Fruit fly (Drosophila melanogaster) whole organism, embryonic: Measurements from ENCODE around the gene CG4596.

ENCODE experiments used
- Abd-B ChIP-seq: fragments of 200-800 bp; sonication (Bioruptor generic); optimal IDR thresholded peaks from 2 replicates; lab custom pipeline; 2018; ENCODE audit warnings: missing biosample characterization, mild to moderate bottlenecking, missing genetic modification characterization, moderate library complexity
- CG1024 ChIP-seq: fragments of 200-800 bp; sonication (Bioruptor generic); IDR thresholded peaks from 2 replicates; pipeline ENCODE4 v1.3.6; 2022; ENCODE audit warnings: missing biosample characterization, missing genetic modification characterization
- CG10462 ChIP-seq: fragments of 200-800 bp; sonication (Bioruptor generic); optimal IDR thresholded peaks from 2 replicates; lab custom pipeline; 2016; ENCODE audit warnings: missing biosample characterization, missing genetic modification characterization
- CG10959 ChIP-seq: fragments of 200-800 bp; sonication (Bioruptor generic); IDR thresholded peaks from 2 replicates; pipeline ENCODE4 v1.3.6; 2022; ENCODE audit warnings: missing biosample characterization, missing genetic modification characterization
- CG11247 ChIP-seq: fragments of 200-800 bp; sonication (Bioruptor generic); IDR thresholded peaks from 2 replicates; pipeline ENCODE4 v1.3.6; 2022; ENCODE audit warnings: missing biosample characterization, missing genetic modification characterization
- CG11696 ChIP-seq: fragments of 200-800 bp; sonication (Bioruptor generic); IDR thresholded peaks from 2 replicates; pipeline ENCODE4 v1.3.6; 2022; ENCODE audit warnings: missing biosample characterization, missing genetic modification characterization
- CG13123 ChIP-seq: fragments of 200-800 bp; sonication (Bioruptor generic); optimal IDR thresholded peaks from 2 replicates; lab custom pipeline; 2016; ENCODE audit warnings: missing biosample characterization, missing genetic modification characterization
- CG13287 ChIP-seq: fragments of 200-800 bp; sonication (Bioruptor generic); IDR thresholded peaks from 2 replicates; pipeline ENCODE4 v1.3.6; 2022; ENCODE audit warnings: missing biosample characterization, missing genetic modification characterization; ENCODE audit not compliant: partially characterized antibody
- CG13424 ChIP-seq: fragments of 200-800 bp; sonication (Bioruptor generic); optimal IDR thresholded peaks from 2 replicates; lab custom pipeline; 2019; ENCODE audit warnings: missing biosample characterization, mild to moderate bottlenecking, missing genetic modification characterization, moderate library complexity
- CG15514 ChIP-seq: fragments of 200-800 bp; sonication (Bioruptor generic); optimal IDR thresholded peaks from 3 replicates; lab custom pipeline; 2017; ENCODE audit warnings: missing biosample characterization, missing genetic modification characterization, mild to moderate bottlenecking, moderate library complexity, missing genetic modification reagents
- CG17612 ChIP-seq: fragments of 200-800 bp; sonication (Bioruptor generic); IDR thresholded peaks from 2 replicates; pipeline ENCODE4 v1.3.6; 2022; ENCODE audit warnings: missing biosample characterization, missing genetic modification characterization
- CG17802 ChIP-seq: fragments of 200-800 bp; sonication (Bioruptor generic); optimal IDR thresholded peaks from 2 replicates; lab custom pipeline; 2018; ENCODE audit warnings: missing biosample characterization, mild to moderate bottlenecking, missing genetic modification characterization, moderate library complexity
- CG18011 ChIP-seq: fragments of 200-800 bp; sonication (Bioruptor generic); optimal IDR thresholded peaks from 2 replicates; lab custom pipeline; 2017; ENCODE audit warnings: missing biosample characterization, missing genetic modification characterization, mild to moderate bottlenecking, moderate library complexity, missing genotype
- CG18619 ChIP-seq: fragments of 200-800 bp; sonication (Bioruptor generic); optimal IDR thresholded peaks from 3 replicates; lab custom pipeline; 2017; ENCODE audit warnings: missing biosample characterization, mild to moderate bottlenecking, missing genetic modification characterization
- CG18764 ChIP-seq: fragments of 200-800 bp; sonication (Bioruptor generic); optimal IDR thresholded peaks from 3 replicates; lab custom pipeline; 2016; ENCODE audit warnings: missing biosample characterization, missing genetic modification characterization
- CG2712 ChIP-seq: fragments of 200-800 bp; optimal IDR thresholded peaks from 3 replicates; lab custom pipeline; 2019; ENCODE audit warnings: missing biosample characterization, mild to moderate bottlenecking, missing genetic modification characterization, moderate library complexity
- CG31388 ChIP-seq: fragments of 200-800 bp; sonication (Bioruptor generic); optimal IDR thresholded peaks from 2 replicates; lab custom pipeline; 2016; ENCODE audit warnings: missing biosample characterization, missing genetic modification characterization
- CG33213 ChIP-seq: fragments of 200-800 bp; sonication (Bioruptor generic); optimal IDR thresholded peaks from 3 replicates; lab custom pipeline; 2016; ENCODE audit warnings: missing biosample characterization, missing genetic modification characterization
- CG3726 ChIP-seq: fragments of 200-800 bp; sonication (Bioruptor generic); IDR thresholded peaks from 3 replicates; pipeline ENCODE4, ENCODE4 v1.3.6; 2022; ENCODE audit warnings: missing biosample characterization, missing genetic modification characterization
- CG4730 ChIP-seq: fragments of 200-800 bp; sonication (Bioruptor generic); IDR thresholded peaks from 2 replicates; pipeline ENCODE4 v1.3.6; 2022; ENCODE audit warnings: missing biosample characterization, missing genetic modification characterization
- Chrac-16 ChIP-seq: fragments of 200-800 bp; sonication (Bioruptor generic); optimal IDR thresholded peaks from 3 replicates; lab custom pipeline; 2016; ENCODE audit warnings: missing biosample characterization, missing genetic modification characterization
- CoRest ChIP-seq: fragments of 200-800 bp; sonication (Bioruptor generic); optimal IDR thresholded peaks from 3 replicates; lab custom pipeline; 2018; ENCODE audit warnings: missing biosample characterization, mild to moderate bottlenecking, missing genetic modification characterization, moderate library complexity
- Dad ChIP-seq: fragments of 200-800 bp; sonication (Bioruptor generic); optimal IDR thresholded peaks from 3 replicates; lab custom pipeline; 2016; ENCODE audit warnings: missing biosample characterization, missing genetic modification characterization
- Dfd ChIP-seq, 2 experiments: fragments of >200 bp; optimal IDR thresholded peaks; 2 replicates each; lab custom pipeline; 2017; ENCODE audit warnings: missing biosample characterization in 2 of 2, missing genetic modification characterization in 2 of 2
- Elba2 ChIP-seq: fragments of 200-800 bp; sonication (Bioruptor generic); optimal IDR thresholded peaks from 3 replicates; lab custom pipeline; 2016; ENCODE audit warnings: missing biosample characterization, missing genetic modification characterization
- HHEX ChIP-seq: fragments of 200-800 bp; sonication (Bioruptor generic); optimal IDR thresholded peaks from 3 replicates; lab custom pipeline; 2017; ENCODE audit warnings: missing biosample characterization, mild to moderate bottlenecking, missing genetic modification characterization, missing genetic modification reagents
- HLH4C ChIP-seq: fragments of 200-800 bp; sonication (Bioruptor generic); IDR thresholded peaks from 3 replicates; pipeline ENCODE4 v1.3.6; 2022; ENCODE audit warnings: missing biosample characterization, missing genetic modification characterization; ENCODE audit not compliant: partially characterized antibody
- HmgD ChIP-seq: fragments of 200-800 bp; sonication (Bioruptor generic); optimal IDR thresholded peaks from 3 replicates; lab custom pipeline; 2016; ENCODE audit warnings: missing biosample characterization, missing genetic modification characterization
- Mad ChIP-seq: fragments of 200-800 bp; sonication (Bioruptor generic); optimal IDR thresholded peaks from 2 replicates; lab custom pipeline; 2016; ENCODE audit warnings: missing biosample characterization, missing genetic modification characterization
- Meics ChIP-seq: fragments of 200-800 bp; sonication (Bioruptor generic); optimal IDR thresholded peaks from 2 replicates; lab custom pipeline; 2017; ENCODE audit warnings: missing biosample characterization, mild to moderate bottlenecking, missing genetic modification characterization
- Oli ChIP-seq: fragments of 200-800 bp; sonication (Bioruptor generic); optimal IDR thresholded peaks from 2 replicates; lab custom pipeline; 2018; ENCODE audit warnings: missing biosample characterization, mild to moderate bottlenecking, missing genetic modification characterization, moderate library complexity
- Optix ChIP-seq: fragments of 200-800 bp; sonication (Bioruptor generic); IDR thresholded peaks from 3 replicates; pipeline ENCODE4 v1.3.6; 2022; ENCODE audit warnings: missing biosample characterization, missing genetic modification characterization
- Six4 ChIP-seq: fragments of 200-800 bp; sonication (Bioruptor generic); optimal IDR thresholded peaks from 2 replicates; lab custom pipeline; 2016; ENCODE audit warnings: missing biosample characterization, missing genetic modification characterization
- Sox100B ChIP-seq: fragments of 200-800 bp; sonication (Bioruptor generic); optimal IDR thresholded peaks from 3 replicates; lab custom pipeline; 2018; ENCODE audit warnings: missing biosample characterization, mild to moderate bottlenecking, missing genetic modification characterization
- Stat92E ChIP-seq, 3 experiments: fragments of >200 bp in 2 of 3; fragments of 200-800 bp in 1 of 3; sonication (Bioruptor generic) in 1 of 3; optimal IDR thresholded peaks; 2 replicates each; lab custom pipeline; 2017 to 2019; ENCODE audit warnings: missing biosample characterization in 3 of 3, missing genetic modification characterization in 3 of 3, mild to moderate bottlenecking in 1 of 3, moderate library complexity in 1 of 3
- bbx ChIP-seq: fragments of 200-800 bp; sonication (Bioruptor generic); IDR thresholded peaks from 2 replicates; pipeline ENCODE4 v1.3.6; 2022; ENCODE audit warnings: missing biosample characterization, missing genetic modification characterization; ENCODE audit not compliant: partially characterized antibody
- bigmax ChIP-seq: fragments of 200-800 bp; sonication (Bioruptor generic); optimal IDR thresholded peaks from 2 replicates; lab custom pipeline; 2018; ENCODE audit warnings: missing biosample characterization, mild to moderate bottlenecking, missing genetic modification characterization
- crp ChIP-seq, 2 experiments: fragments of 200-800 bp; sonication (Bioruptor generic); optimal IDR thresholded peaks; 2 replicates in 1 of 2; 3 replicates in 1 of 2; lab custom pipeline; 2017; ENCODE audit warnings: missing biosample characterization in 2 of 2, missing genetic modification characterization in 2 of 2, mild to moderate bottlenecking in 1 of 2, moderate library complexity in 1 of 2
- ftz-f1 ChIP-seq: fragments of 200-800 bp; sonication (Bioruptor generic); optimal IDR thresholded peaks from 2 replicates; lab custom pipeline; 2016; ENCODE audit warnings: missing biosample characterization, missing genetic modification characterization
- gfzf ChIP-seq: fragments of 200-800 bp; sonication (Bioruptor generic); optimal IDR thresholded peaks from 2 replicates; lab custom pipeline; 2016; ENCODE audit warnings: missing biosample characterization, mild to moderate bottlenecking, missing genetic modification characterization, moderate library complexity
- grau ChIP-seq: fragments of 200-800 bp; optimal IDR thresholded peaks from 3 replicates; lab custom pipeline; 2019; ENCODE audit warnings: missing biosample characterization, mild to moderate bottlenecking, missing genetic modification characterization, moderate library complexity
- gt ChIP-seq: fragments of 200-800 bp; sonication (Bioruptor generic); IDR thresholded peaks from 2 replicates; pipeline ENCODE4 v1.3.6; 2022; ENCODE audit warnings: missing biosample characterization, missing genetic modification characterization
- nmo ChIP-seq: fragments of 200-800 bp; sonication (Bioruptor generic); optimal IDR thresholded peaks from 2 replicates; lab custom pipeline; 2018; ENCODE audit warnings: missing biosample characterization, mild to moderate bottlenecking, missing genetic modification characterization, moderate library complexity
- org-1 ChIP-seq: fragments of 200-800 bp; sonication (Bioruptor generic); optimal IDR thresholded peaks from 2 replicates; lab custom pipeline; 2017; ENCODE audit warnings: missing biosample characterization, missing genetic modification characterization
- pfk ChIP-seq: fragments of 200-800 bp; sonication (Bioruptor generic); optimal IDR thresholded peaks from 2 replicates; lab custom pipeline; 2018; ENCODE audit warnings: missing biosample characterization, mild to moderate bottlenecking, missing genetic modification characterization, moderate library complexity
- pita ChIP-seq: fragments of 200-800 bp; sonication (Bioruptor generic); optimal IDR thresholded peaks from 2 replicates; lab custom pipeline; 2017; ENCODE audit warnings: missing biosample characterization, mild to moderate bottlenecking, missing genetic modification characterization
- ranshi ChIP-seq: fragments of 200-800 bp; sonication (Bioruptor generic); IDR thresholded peaks from 2 replicates; pipeline ENCODE4 v1.3.6; 2022; ENCODE audit warnings: missing biosample characterization, missing genetic modification characterization
- shn ChIP-seq: fragments of 200-800 bp; sonication (Bioruptor generic); optimal IDR thresholded peaks from 3 replicates; lab custom pipeline; 2016; ENCODE audit warnings: missing biosample characterization, missing genetic modification characterization
- ssp ChIP-seq: fragments of 200-800 bp; sonication (Bioruptor generic); IDR thresholded peaks from 2 replicates; pipeline ENCODE4 v1.3.6; 2022; ENCODE audit warnings: missing biosample characterization, missing genetic modification characterization
- twi ChIP-seq: fragments of 200-800 bp; optimal IDR thresholded peaks from 2 replicates; lab custom pipeline; 2019; ENCODE audit warnings: missing biosample characterization, mild to moderate bottlenecking, missing genetic modification characterization, moderate library complexity

Gene CG4596

DNA sequence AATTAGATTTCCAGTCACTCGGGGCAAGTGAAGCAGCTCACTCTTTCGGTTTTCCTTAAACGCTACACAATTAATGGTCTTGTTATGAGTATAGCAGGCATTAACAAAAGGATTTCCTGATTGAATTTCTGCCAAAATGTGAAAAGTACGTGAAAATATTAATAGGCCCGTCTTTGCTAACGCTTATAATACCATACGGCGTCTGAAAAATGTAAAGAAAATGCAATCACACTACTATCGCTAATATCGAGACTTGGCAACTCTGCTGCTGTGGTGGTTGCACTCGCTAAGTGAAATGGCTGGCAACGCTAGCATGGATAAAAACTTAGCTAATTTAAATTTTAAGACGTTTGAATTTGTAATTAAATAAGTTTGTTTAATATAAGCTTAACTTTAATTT, 20.5 kb downstream of the CG4596 start, which contains the start of gene CG6621:
Gene CG6621, minus strand, starts transcription at position 205 of the 400 bp plus-strand sequence.
- TF ChIP-seq ftz-f1 (GFP tag; lab: Kevin White, UChicago) (no peak), Dfd (GFP tag; optimal IDR thresholded peaks at IDR 0.05; lab: Kevin White, UChicago) (no peak), nmo (peak; percentile 75), HLH4C (GFP tag; lab: Robert Waterston, UW) (0 out of 3 replicates have a peak, but pooled peaks have one; percentile 36), ssp (0 out of 2 replicates have a peak, but pooled peaks have one; percentile 10), pita (GFP tag; lab: Kevin White, UChicago) (peak; percentile 86), shn (GFP tag; lab: Kevin White, UChicago) (no peak), crp (GFP tag; optimal IDR thresholded peaks at IDR 0.05; lab: Kevin White, UChicago) (peak in 1 of 2 experiments; percentile 54), Chrac-16 (GFP tag; lab: Kevin White, UChicago) (no peak), CG11696 (GFP tag; lab: Robert Waterston, UW) (no peak), CG1024 (no peak), bigmax (GFP tag; lab: Kevin White, UChicago) (peak; percentile 10), Oli (tag; lab: Kevin White, UChicago) (no peak), gfzf (peak; percentile 98), bbx (GFP tag; lab: Robert Waterston, UW) (peak; percentile 26; the same call in 1 of the 2 replicates), HmgD (GFP tag; lab: Kevin White, UChicago) (peak; percentile 4), Meics (GFP tag; lab: Kevin White, UChicago) (no peak), CG18764 (no peak), CG11247 (no peak), CG17612 (no peak), Elba2 (GFP tag; lab: Kevin White, UChicago) (peak; percentile 27), HHEX (no peak), grau (no peak), Mad (GFP tag; lab: Kevin White, UChicago) (peak; percentile 40), org-1 (no peak), CG31388 (GFP tag; lab: Kevin White, UChicago) (no peak), Stat92E (GFP tag; optimal IDR thresholded peaks at IDR 0.05; lab: Kevin White, UChicago) (no peak), CG13123 (GFP tag; lab: Kevin White, UChicago) (no peak), Dad (GFP tag; lab: Kevin White, UChicago) (no peak), twi (tag; lab: Kevin White, UChicago) (no peak), pfk (GFP tag; lab: Kevin White, UChicago) (no peak), CG13287 (GFP tag; lab: Robert Waterston, UW) (peak; percentile 77), CG10462 (GFP tag; lab: Kevin White, UChicago) (no peak), CG18011 (GFP tag; lab: Kevin White, UChicago) (no peak), ranshi (GFP tag; lab: Robert Waterston, UW) (0 out of 2 replicates have a peak, but pooled peaks have one; percentile 19), CG17802 (tag; lab: Kevin White, UChicago) (no peak), Six4 (GFP tag; lab: Kevin White, UChicago) (no peak), gt (no peak), Sox100B (GFP tag; lab: Kevin White, UChicago) (no peak), CG10959 (GFP tag; lab: Robert Waterston, UW) (no peak), CG18619 (GFP tag; lab: Kevin White, UChicago) (no peak), CG3726 (GFP tag; lab: Robert Waterston, UW) (no peak), CoRest (peak; percentile 58), Optix (no peak), CG15514 (GFP tag; lab: Kevin White, UChicago) (peak; percentile 70), CG13424 (peak; percentile 16), CG4730 (GFP tag; lab: Robert Waterston, UW) (no peak), CG2712 (peak; percentile 49), CG33213 (GFP tag; lab: Kevin White, UChicago) (peak; percentile 73), Abd-B (peak; percentile 38)
